Worm (Caenorhabditis elegans) whole organism, L4/young adult: ENCODE measurements around the gene lab-2.

Source experiments
- dao-5 ChIP-seq: sonication (generic microtip); optimal IDR thresholded peaks from 2 replicates; lab custom pipeline; 2016; ENCODE audit warnings: missing genotype, missing genetic modification characterization, moderate library complexity, missing compliant biosample characterization
- him-1 ChIP-seq: sonication (generic microtip); optimal IDR thresholded peaks from 2 replicates; lab custom pipeline; 2016; ENCODE audit warnings: missing genotype, missing genetic modification reagents, missing genetic modification characterization, missing compliant biosample characterization

- TF ChIP-seq dao-5 (tag; lab: Kevin White, UChicago), result no peak
- no peak for TF ChIP-seq him-1 (tag; lab: Kevin White, UChicago)
These were observed 36.2 kb downstream of the lab-2 start, which contains the start of gene cwf-19L2 for ce11 chrIII:7293075-7293684.
